Fruit fly (Drosophila melanogaster): Measurements from ENCODE around the gene CG15177.

CG15177 gene

DNA sequence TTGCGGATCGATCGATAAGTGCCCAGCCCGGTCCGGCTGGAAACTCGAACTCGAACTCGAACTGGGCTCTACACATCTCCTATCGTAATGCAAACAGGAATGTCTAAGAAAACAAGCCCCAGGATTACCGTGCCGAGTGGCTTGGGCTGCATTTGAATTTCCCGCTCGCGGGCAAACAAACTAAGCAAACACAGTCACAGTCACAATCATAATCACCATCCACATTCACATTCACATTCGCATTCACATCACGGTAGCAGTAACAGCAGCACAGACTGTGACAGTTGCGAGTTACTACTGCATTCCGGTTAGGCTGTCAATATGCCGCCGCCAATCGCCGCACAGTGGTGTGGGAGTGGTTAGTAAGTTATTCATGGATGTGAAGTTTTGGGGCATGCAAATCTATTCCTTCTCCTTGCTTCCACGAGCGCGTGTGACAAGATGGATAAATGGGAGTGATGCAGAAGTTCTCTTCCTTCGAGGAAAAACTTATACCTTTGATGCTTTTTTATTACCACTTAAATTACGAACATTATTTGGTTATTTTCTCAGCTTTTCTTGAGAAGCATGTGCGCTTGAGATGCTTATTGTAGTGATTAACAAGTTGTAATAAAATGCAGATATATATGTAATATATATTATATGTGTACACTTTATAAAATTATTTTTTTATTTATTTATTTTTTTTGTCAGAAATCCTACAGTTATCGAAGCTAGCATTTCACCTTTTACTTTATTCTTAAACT lies 35.4 kb upstream of the CG15177 start (continued):
- TF ChIP-seq CG10431 (GFP tag; optimal IDR thresholded peaks at IDR 0.05) (no peak), aop (GFP tag; IDR thresholded peaks at IDR 0.05) (no peak), pfk (GFP tag; optimal IDR thresholded peaks at IDR 0.05) (no peak), grn (GFP tag; optimal IDR thresholded peaks at IDR 0.05) (no peak), CG9876 (GFP tag; optimal IDR thresholded peaks at IDR 0.05) (no peak), CG12769 (tag; optimal IDR thresholded peaks at IDR 0.05) (no peak), repo (GFP tag; optimal IDR thresholded peaks at IDR 0.05) (no peak), Meics (GFP tag; optimal IDR thresholded peaks at IDR 0.05) (no peak), Nf-YB (GFP tag; optimal IDR thresholded peaks at IDR 0.05) (no peak), pita (GFP tag; optimal IDR thresholded peaks at IDR 0.05) (no peak), CG13287 (GFP tag; IDR thresholded peaks at IDR 0.05; ENCODE audit: partially characterized antibody) (peak; percentile 9; the same call in 1 of the 2 replicates), CG2889 (GFP tag; IDR thresholded peaks at IDR 0.05) (no peak), CG17328 (GFP tag; IDR thresholded peaks at IDR 0.05) (0 out of 2 replicates have a peak, but pooled peaks have one; percentile 7), CG15073 (GFP tag; optimal IDR thresholded peaks at IDR 0.05) (no peak), nerfin-2 (GFP tag; IDR thresholded peaks at IDR 0.05; ENCODE audit: partially characterized antibody) (no peak), Gug (GFP tag; IDR thresholded peaks at IDR 0.05) (no peak), tna (GFP tag; IDR thresholded peaks at IDR 0.05; ENCODE audit: partially characterized antibody) (no peak; the same call in 1 of the 2 replicates), CG2712 (tag; optimal IDR thresholded peaks at IDR 0.05) (peak; percentile 14), CG7372 (GFP tag; IDR thresholded peaks at IDR 0.05) (no peak), eyg (GFP tag; optimal IDR thresholded peaks at IDR 0.05) (no peak), peb (GFP tag; IDR thresholded peaks at IDR 0.05) (no peak), sens (GFP tag) (peak; percentile 74), sr (GFP tag; IDR thresholded peaks at IDR 0.05) (no peak), CG31388 (GFP tag; optimal IDR thresholded peaks at IDR 0.05) (no peak), Camta (GFP tag; optimal IDR thresholded peaks at IDR 0.05) (no peak), ssp (GFP tag; IDR thresholded peaks at IDR 0.05) (no peak), wdn (GFP tag; IDR thresholded peaks at IDR 0.05) (no peak), Poxn (GFP tag; IDR thresholded peaks at IDR 0.05) (no peak), CG14965 (GFP tag; optimal IDR thresholded peaks at IDR 0.05; ENCODE audit: borderline replicate concordance) (no peak), disco-r (GFP tag; optimal IDR thresholded peaks at IDR 0.05) (no peak), CG17912 (GFP tag; optimal IDR thresholded peaks at IDR 0.05) (peak; percentile 12), mirr (GFP tag; optimal IDR thresholded peaks at IDR 0.05) (no peak), CG17361 (GFP tag; IDR thresholded peaks at IDR 0.05) (peak; percentile 75), CG6791 (GFP tag; IDR thresholded peaks at IDR 0.05; ENCODE audit: partially characterized antibody) (peak; percentile 44; the same call in 1 of the 3 replicates), luna (GFP tag; optimal IDR thresholded peaks at IDR 0.05) (no peak), cwo (GFP tag; optimal IDR thresholded peaks at IDR 0.05) (no peak), CG15601 (tag; optimal IDR thresholded peaks at IDR 0.05) (no peak), YL-1 (GFP tag; optimal IDR thresholded peaks at IDR 0.05) (no peak), CG6254 (GFP tag; optimal IDR thresholded peaks at IDR 0.05) (no peak), otp (GFP tag; IDR thresholded peaks at IDR 0.05) (no peak; the same call in 2 of the 3 replicates), CG11696 (GFP tag; IDR thresholded peaks at IDR 0.05) (0 out of 2 replicates have a peak, but pooled peaks have one; percentile 33), E2f1 (GFP tag; IDR thresholded peaks at IDR 0.05) (no peak), HLHmδ (GFP tag; optimal IDR thresholded peaks at IDR 0.05) (peak; percentile 30), Deaf1 (tag; optimal IDR thresholded peaks at IDR 0.05) (no peak), CG16815 (GFP tag; optimal IDR thresholded peaks at IDR 0.05) (no peak), CG2202 (tag; optimal IDR thresholded peaks at IDR 0.05) (peak; percentile 30), CG7963 (GFP tag; IDR thresholded peaks at IDR 0.05; ENCODE audit: partially characterized antibody) (0 out of 3 replicates have a peak, but pooled peaks have one; percentile 15), seq (GFP tag; IDR thresholded peaks at IDR 0.05) (no peak), slbo (GFP tag; IDR thresholded peaks at IDR 0.05) (no peak), CG11723 (GFP tag; optimal IDR thresholded peaks at IDR 0.05) (no peak)
